Fruit fly (Drosophila melanogaster): ENCODE data around the gene Acn.

dm6 chr2L:19096361-19096760, 51.2 kb downstream of the Acn start:
- TF ChIP-seq Sox15 (GFP tag; optimal IDR thresholded peaks at IDR 0.05) (no peak), Hr4 (GFP tag; optimal IDR thresholded peaks at IDR 0.05) (no peak), CG9139 (GFP tag; optimal IDR thresholded peaks at IDR 0.05) (no peak), OdsH (GFP tag; optimal IDR thresholded peaks at IDR 0.05) (no peak), CG3919 (GFP tag; optimal IDR thresholded peaks at IDR 0.05) (no peak), ss (GFP tag; optimal IDR thresholded peaks at IDR 0.05) (no peak), lz (GFP tag; optimal IDR thresholded peaks at IDR 0.05) (no peak), Ets21C (GFP tag; optimal IDR thresholded peaks at IDR 0.05) (no peak), CG16779 (tag; optimal IDR thresholded peaks at IDR 0.05) (no peak), fd85E (GFP tag; optimal IDR thresholded peaks at IDR 0.05) (no peak)
